Fruit fly (Drosophila melanogaster) whole organism, embryonic: ENCODE measurements around the gene Dph5.

Experiments
- CG1024 ChIP-seq: fragments of 200-800 bp; sonication (Bioruptor generic); IDR thresholded peaks from 2 replicates; pipeline ENCODE4 v1.3.6; 2022; ENCODE audit warnings: missing biosample characterization, missing genetic modification characterization
- CG11696 ChIP-seq: fragments of 200-800 bp; sonication (Bioruptor generic); IDR thresholded peaks from 2 replicates; pipeline ENCODE4 v1.3.6; 2022; ENCODE audit warnings: missing biosample characterization, missing genetic modification characterization
- CG13424 ChIP-seq: fragments of 200-800 bp; sonication (Bioruptor generic); optimal IDR thresholded peaks from 2 replicates; lab custom pipeline; 2019; ENCODE audit warnings: missing biosample characterization, mild to moderate bottlenecking, missing genetic modification characterization, moderate library complexity
- CG14667 ChIP-seq: fragments of 200-800 bp; sonication (Bioruptor generic); IDR thresholded peaks from 2 replicates; pipeline ENCODE4 v1.3.6; 2022; ENCODE audit warnings: missing biosample characterization, missing genetic modification characterization
- CG16813 ChIP-seq: fragments of 200-800 bp; sonication (Bioruptor generic); IDR thresholded peaks from 3 replicates; pipeline ENCODE4 v1.3.6; 2022; ENCODE audit warnings: missing biosample characterization, missing genetic modification characterization; ENCODE audit not compliant: partially characterized antibody
- CG17359 ChIP-seq: fragments of 200-800 bp; sonication (Bioruptor generic); optimal IDR thresholded peaks from 3 replicates; lab custom pipeline; 2018; ENCODE audit warnings: missing biosample characterization, mild to moderate bottlenecking, missing genetic modification characterization, moderate library complexity
- CG17361 ChIP-seq: fragments of 200-800 bp; sonication (Bioruptor generic); IDR thresholded peaks from 3 replicates; pipeline ENCODE4 v1.3.6; 2022; ENCODE audit warnings: missing biosample characterization, missing genetic modification characterization
- CG18262 ChIP-seq: fragments of 200-800 bp; optimal IDR thresholded peaks from 3 replicates; lab custom pipeline; 2019; ENCODE audit warnings: missing biosample characterization, mild to moderate bottlenecking, missing genetic modification characterization, moderate library complexity
- CG2129 ChIP-seq: fragments of 200-800 bp; sonication (Bioruptor generic); IDR thresholded peaks from 2 replicates; pipeline ENCODE4 v1.3.6; 2022; ENCODE audit warnings: missing biosample characterization, missing genetic modification characterization; ENCODE audit not compliant: partially characterized antibody
- CG2678 ChIP-seq: fragments of 200-800 bp; sonication (Bioruptor generic); optimal IDR thresholded peaks from 3 replicates; lab custom pipeline; 2019; ENCODE audit warnings: missing biosample characterization, mild to moderate bottlenecking, missing genetic modification characterization, moderate library complexity
- CG31388 ChIP-seq: fragments of 200-800 bp; sonication (Bioruptor generic); optimal IDR thresholded peaks from 2 replicates; lab custom pipeline; 2016; ENCODE audit warnings: missing biosample characterization, missing genetic modification characterization
- CG6683 ChIP-seq: fragments of 200-800 bp; sonication (Bioruptor generic); optimal IDR thresholded peaks from 2 replicates; lab custom pipeline; 2017; ENCODE audit warnings: missing biosample characterization, mild to moderate bottlenecking, missing genetic modification characterization, missing genetic modification reagents
- CG6813 ChIP-seq: fragments of 200-800 bp; sonication (Bioruptor generic); optimal IDR thresholded peaks from 2 replicates; lab custom pipeline; 2017; ENCODE audit warnings: missing biosample characterization, missing genetic modification characterization, mild to moderate bottlenecking, moderate library complexity, missing genetic modification reagents
- CG7357 ChIP-seq: fragments of 200-800 bp; sonication (Bioruptor generic); IDR thresholded peaks from 3 replicates; pipeline ENCODE4 v1.3.6; 2022; ENCODE audit warnings: missing biosample characterization, missing genetic modification characterization
- CG9817 ChIP-seq: fragments of 200-800 bp; sonication (Bioruptor generic); optimal IDR thresholded peaks from 2 replicates; lab custom pipeline; 2018; ENCODE audit warnings: missing biosample characterization, mild to moderate bottlenecking, missing genetic modification characterization, moderate library complexity
- Dek ChIP-seq: fragments of 200-800 bp; sonication (Bioruptor generic); optimal IDR thresholded peaks from 3 replicates; lab custom pipeline; 2019; ENCODE audit warnings: missing biosample characterization, mild to moderate bottlenecking, missing genetic modification characterization, moderate library complexity
- Eip74EF ChIP-seq, 2 experiments: fragments of 200-800 bp in 1 of 2; fragments of >200 bp in 1 of 2; sonication (Bioruptor generic) in 1 of 2; optimal IDR thresholded peaks; 2 replicates each; lab custom pipeline; 2017 to 2019; ENCODE audit warnings: missing biosample characterization in 2 of 2, missing genetic modification characterization in 2 of 2, mild to moderate bottlenecking in 1 of 2, moderate library complexity in 1 of 2
- Ets97D ChIP-seq: fragments of 200-800 bp; sonication (Bioruptor generic); optimal IDR thresholded peaks from 3 replicates; lab custom pipeline; 2016; ENCODE audit warnings: missing biosample characterization, missing genetic modification characterization
- Hand ChIP-seq: fragments of 200-800 bp; sonication (Bioruptor generic); optimal IDR thresholded peaks from 2 replicates; lab custom pipeline; 2017; ENCODE audit warnings: mild to moderate bottlenecking, missing biosample characterization, missing genetic modification reagents, missing genetic modification characterization
- NFAT ChIP-seq: fragments of 200-800 bp; sonication (Bioruptor generic); IDR thresholded peaks from 2 replicates; pipeline ENCODE4 v1.3.6; 2022; ENCODE audit warnings: missing biosample characterization, missing genetic modification characterization
- NfI ChIP-seq: fragments of 200-800 bp; sonication (Bioruptor generic); optimal IDR thresholded peaks from 3 replicates; lab custom pipeline; 2018; ENCODE audit warnings: missing biosample characterization, mild to moderate bottlenecking, missing genetic modification characterization, moderate library complexity
- Oli ChIP-seq: fragments of 200-800 bp; sonication (Bioruptor generic); optimal IDR thresholded peaks from 2 replicates; lab custom pipeline; 2018; ENCODE audit warnings: missing biosample characterization, mild to moderate bottlenecking, missing genetic modification characterization, moderate library complexity
- Scr ChIP-seq: fragments of 200-800 bp; sonication (Bioruptor generic); IDR thresholded peaks from 2 replicates; pipeline ENCODE4 v1.3.6; 2022; ENCODE audit warnings: missing biosample characterization, missing genetic modification characterization; ENCODE audit not compliant: partially characterized antibody
- Six4 ChIP-seq: fragments of 200-800 bp; sonication (Bioruptor generic); optimal IDR thresholded peaks from 2 replicates; lab custom pipeline; 2016; ENCODE audit warnings: missing biosample characterization, missing genetic modification characterization
- Sox102F ChIP-seq: fragments of 200-800 bp; sonication (Bioruptor generic); optimal IDR thresholded peaks from 2 replicates; lab custom pipeline; 2018; ENCODE audit warnings: missing biosample characterization, mild to moderate bottlenecking, missing genetic modification characterization, moderate library complexity
- Xbp1 ChIP-seq: fragments of 200-800 bp; sonication (Bioruptor generic); optimal IDR thresholded peaks from 3 replicates; lab custom pipeline; 2016; ENCODE audit warnings: missing biosample characterization, mild to moderate bottlenecking, missing genetic modification characterization
- abd-A ChIP-seq: fragments of 200-800 bp; sonication (Bioruptor generic); optimal IDR thresholded peaks from 3 replicates; lab custom pipeline; 2019; ENCODE audit warnings: missing biosample characterization, mild to moderate bottlenecking, missing genetic modification characterization, moderate library complexity
- bowl ChIP-seq: fragments of 200-800 bp; sonication (Bioruptor generic); IDR thresholded peaks from 2 replicates; pipeline ENCODE4 v1.3.6; 2022; ENCODE audit warnings: missing biosample characterization, missing genetic modification characterization
- chif ChIP-seq, 2 experiments: fragments of 200-800 bp; sonication (Bioruptor generic); optimal IDR thresholded peaks; 3 replicates each; lab custom pipeline; 2016; ENCODE audit warnings: missing biosample characterization in 2 of 2, missing genetic modification characterization in 2 of 2
- dm ChIP-seq: fragments of 200-800 bp; sonication (Bioruptor generic); optimal IDR thresholded peaks from 3 replicates; lab custom pipeline; 2016; ENCODE audit warnings: missing biosample characterization, missing genetic modification characterization
- dmrt99B ChIP-seq: fragments of 200-800 bp; sonication (Bioruptor generic); optimal IDR thresholded peaks from 2 replicates; lab custom pipeline; 2018; ENCODE audit warnings: missing biosample characterization, mild to moderate bottlenecking, missing genetic modification characterization, moderate library complexity
- gem ChIP-seq: fragments of 200-800 bp; sonication (Bioruptor generic); optimal IDR thresholded peaks from 2 replicates; lab custom pipeline; 2019; ENCODE audit warnings: missing biosample characterization, mild to moderate bottlenecking, missing genetic modification characterization, moderate library complexity
- gsb-n ChIP-seq: fragments of 200-800 bp; sonication (Bioruptor generic); optimal IDR thresholded peaks from 3 replicates; lab custom pipeline; 2018; ENCODE audit warnings: missing biosample characterization, mild to moderate bottlenecking, missing genetic modification characterization
- hth ChIP-seq: fragments of >200 bp; optimal IDR thresholded peaks from 2 replicates; lab custom pipeline; 2017; ENCODE audit warnings: inconsistent platforms
- ind ChIP-seq: fragments of 200-800 bp; sonication (Bioruptor generic); optimal IDR thresholded peaks from 3 replicates; lab custom pipeline; 2016; ENCODE audit warnings: missing biosample characterization, missing genetic modification characterization
- insv ChIP-seq, 2 experiments: fragments of 200-800 bp; sonication (Bioruptor generic); optimal IDR thresholded peaks; 3 replicates each; lab custom pipeline; 2016 to 2018; ENCODE audit warnings: missing biosample characterization in 2 of 2, missing genetic modification characterization in 2 of 2
- jing ChIP-seq: fragments of 200-800 bp; sonication (Bioruptor generic); optimal IDR thresholded peaks from 2 replicates; lab custom pipeline; 2018; ENCODE audit warnings: missing biosample characterization, mild to moderate bottlenecking, missing genetic modification characterization
- lola ChIP-seq, 3 experiments: fragments of >200 bp in 2 of 3; fragments of 200-800 bp in 1 of 3; sonication (Bioruptor generic) in 1 of 3; optimal IDR thresholded peaks; 2 replicates each; lab custom pipeline; 2017 to 2019; ENCODE audit warnings: missing biosample characterization in 3 of 3, missing genetic modification characterization in 3 of 3, mild to moderate bottlenecking in 1 of 3, moderate library complexity in 1 of 3
- luna ChIP-seq: fragments of 200-800 bp; sonication (Bioruptor generic); optimal IDR thresholded peaks from 2 replicates; lab custom pipeline; 2016; ENCODE audit warnings: missing biosample characterization, missing genetic modification characterization
- mirr ChIP-seq: fragments of 200-800 bp; sonication (Bioruptor generic); optimal IDR thresholded peaks from 3 replicates; lab custom pipeline; 2018; ENCODE audit warnings: missing biosample characterization, mild to moderate bottlenecking, missing genetic modification characterization
- prd ChIP-seq, 3 experiments: fragments of >200 bp in 2 of 3; fragments of 200-800 bp in 1 of 3; sonication (Bioruptor generic) in 1 of 3; optimal IDR thresholded peaks in 2 of 3; IDR thresholded peaks in 1 of 3; 2 replicates in 2 of 3; 3 replicates in 1 of 3; pipeline versions ENCODE4 v1.3.6 to Lab custom; 2017 to 2022; ENCODE audit warnings: missing biosample characterization in 1 of 3, missing genetic modification characterization in 1 of 3
- ranshi ChIP-seq: fragments of 200-800 bp; sonication (Bioruptor generic); IDR thresholded peaks from 2 replicates; pipeline ENCODE4 v1.3.6; 2022; ENCODE audit warnings: missing biosample characterization, missing genetic modification characterization
- ro ChIP-seq: fragments of 200-800 bp; sonication (Bioruptor generic); IDR thresholded peaks from 2 replicates; pipeline ENCODE4 v1.3.6; 2022; ENCODE audit warnings: missing biosample characterization, missing genetic modification characterization
- sd ChIP-seq: fragments of 200-800 bp; sonication (Bioruptor generic); optimal IDR thresholded peaks from 3 replicates; lab custom pipeline; 2018; ENCODE audit warnings: missing biosample characterization, mild to moderate bottlenecking, missing genetic modification characterization, moderate library complexity
- slou ChIP-seq: fragments of 200-800 bp; sonication (Bioruptor generic); optimal IDR thresholded peaks from 3 replicates; lab custom pipeline; 2016; ENCODE audit warnings: missing biosample characterization, missing genetic modification characterization
- slp2 ChIP-seq: fragments of 200-800 bp; sonication (Bioruptor generic); optimal IDR thresholded peaks from 2 replicates; lab custom pipeline; 2016; ENCODE audit warnings: missing biosample characterization, missing genetic modification characterization
- trh ChIP-seq: fragments of 200-800 bp; sonication (Bioruptor generic); optimal IDR thresholded peaks from 2 replicates; lab custom pipeline; 2016; ENCODE audit warnings: missing biosample characterization, missing genetic modification characterization
- wek ChIP-seq: fragments of 200-800 bp; sonication (Bioruptor generic); optimal IDR thresholded peaks from 3 replicates; lab custom pipeline; 2018; ENCODE audit warnings: missing biosample characterization, mild to moderate bottlenecking, missing genetic modification characterization, moderate library complexity

The Dph5 gene

dm6 chr3R:22542773-22543411, 40.1 kb downstream of the Dph5 start:
- no peak for TF ChIP-seq CG11696
- no peak for TF ChIP-seq slou
- TF ChIP-seq wek (GFP tag; lab: Kevin White, UChicago) = no peak
- TF ChIP-seq sd (tag; lab: Kevin White, UChicago) = no peak
- TF ChIP-seq Scr (GFP tag; lab: Robert Waterston, UW) = no peak
- peak; percentile 22 for TF ChIP-seq ind (GFP tag; lab: Kevin White, UChicago)
- no peak for TF ChIP-seq trh (GFP tag; lab: Kevin White, UChicago)
- 0 out of 3 replicates have a peak, but pooled peaks have one; percentile 26 for TF ChIP-seq CG16813 (GFP tag; lab: Robert Waterston, UW)
- TF ChIP-seq CG7357 (GFP tag; lab: Robert Waterston, UW) = 0 out of 3 replicates have a peak, but pooled peaks have one; percentile 23
- TF ChIP-seq gsb-n (tag; lab: Kevin White, UChicago) = peak; percentile 9
- no peak for TF ChIP-seq prd (optimal IDR thresholded peaks at IDR 0.05; lab: Kevin White, UChicago)
- peak; percentile 49; the same call in 1 of the 3 replicates for TF ChIP-seq prd (GFP tag; IDR thresholded peaks at IDR 0.05; lab: Robert Waterston, UW)
- TF ChIP-seq CG1024 = no peak
- TF ChIP-seq ro (GFP tag; lab: Robert Waterston, UW) = no peak
- TF ChIP-seq gem = peak; percentile 46
- peak; percentile 34 for TF ChIP-seq Oli (tag; lab: Kevin White, UChicago)
- TF ChIP-seq Dek (tag; lab: Kevin White, UChicago) = no peak
- TF ChIP-seq CG14667 (GFP tag; lab: Robert Waterston, UW) = no peak
- TF ChIP-seq mirr (GFP tag; lab: Kevin White, UChicago) = no peak
- 0 out of 3 replicates have a peak, but pooled peaks have one; percentile 25 for TF ChIP-seq CG17361
- no peak for TF ChIP-seq chif (GFP tag; optimal IDR thresholded peaks at IDR 0.05; lab: Kevin White, UChicago)
- TF ChIP-seq CG31388 = no peak
- TF ChIP-seq luna (GFP tag; lab: Kevin White, UChicago) = no peak
- TF ChIP-seq jing (GFP tag; lab: Kevin White, UChicago) = no peak
- no peak for TF ChIP-seq bowl (GFP tag; lab: Robert Waterston, UW)
- TF ChIP-seq Hand (GFP tag; lab: Kevin White, UChicago) = no peak
- no peak for TF ChIP-seq CG18262 (tag; lab: Kevin White, UChicago)
- no peak for TF ChIP-seq NfI (GFP tag; lab: Kevin White, UChicago)
- no peak for TF ChIP-seq abd-A
- TF ChIP-seq Xbp1 (GFP tag; lab: Kevin White, UChicago) = no peak
- no peak for TF ChIP-seq CG6683 (GFP tag; lab: Kevin White, UChicago)
- no peak for TF ChIP-seq hth (lab: Kevin White, UChicago)
- TF ChIP-seq CG2129 (GFP tag; lab: Robert Waterston, UW) = no peak
- no peak for TF ChIP-seq CG9817 (tag; lab: Kevin White, UChicago)
- no peak for TF ChIP-seq CG6813 (GFP tag; lab: Kevin White, UChicago)
- no peak for TF ChIP-seq slp2 (GFP tag; lab: Kevin White, UChicago)
- TF ChIP-seq ranshi (GFP tag; lab: Robert Waterston, UW) = peak; percentile 29; the same call in 1 of the 2 replicates
- TF ChIP-seq dmrt99B (tag; lab: Kevin White, UChicago) = peak; percentile 34
- no peak for TF ChIP-seq insv (GFP tag; optimal IDR thresholded peaks at IDR 0.05; lab: Kevin White, UChicago)
- TF ChIP-seq Six4 (GFP tag; lab: Kevin White, UChicago) = no peak
- peak; percentile 63 for TF ChIP-seq Sox102F (GFP tag; lab: Kevin White, UChicago)
- no peak for TF ChIP-seq Eip74EF (GFP tag; optimal IDR thresholded peaks at IDR 0.05; lab: Kevin White, UChicago)
- no peak for TF ChIP-seq NFAT
- TF ChIP-seq lola (GFP tag; optimal IDR thresholded peaks at IDR 0.05; lab: Kevin White, UChicago) = no peak
- TF ChIP-seq Ets97D (GFP tag; lab: Kevin White, UChicago) = no peak
- peak; percentile 8 for TF ChIP-seq CG13424 (tag; lab: Kevin White, UChicago)
- peak; percentile 39 for TF ChIP-seq CG2678 (tag; lab: Kevin White, UChicago)
- no peak for TF ChIP-seq dm
- peak; percentile 36 for TF ChIP-seq CG17359 (tag; lab: Kevin White, UChicago)
